Worm (Caenorhabditis elegans): ENCODE data around the gene srb-16.

Gene srb-16

ce11 chrII:5105020-5105419 lies 45.7 kb downstream of the srb-16 start (continued):
- TF ChIP-seq saeg-2 (GFP tag; IDR thresholded peaks at IDR 0.05) (0 out of 2 replicates have a peak, but pooled peaks have one; percentile 59), R02D3.7 (tag; optimal IDR thresholded peaks at IDR 0.05) (peak; percentile 4), spr-1 (tag; optimal IDR thresholded peaks at IDR 0.05) (peak; percentile 86), ceh-62 (tag; optimal IDR thresholded peaks at IDR 0.05) (no peak), Y5F2A.4 (GFP tag; optimal IDR thresholded peaks at IDR 0.05) (peak; percentile 75), unc-62 (GFP tag; optimal IDR thresholded peaks at IDR 0.05 in 1 of 2) (peak in 1 of 2 experiments; percentile 82), unc-62 (tag; optimal IDR thresholded peaks at IDR 0.05) (no peak), nhr-111 (GFP tag; optimal IDR thresholded peaks at IDR 0.05) (peak; percentile 87), unc-130 (GFP tag; optimal IDR thresholded peaks at IDR 0.05) (peak; percentile 80), F26F4.8 (GFP tag; conservative IDR thresholded peaks at IDR 0.05) (peak; percentile 92), snpc-4 (tag; optimal IDR thresholded peaks at IDR 0.05) (no peak), daf-16 (GFP tag; optimal IDR thresholded peaks at IDR 0.05) (peak in 1 of 2 experiments; percentile 94), daf-16 (tag; optimal IDR thresholded peaks at IDR 0.05) (peak; percentile 78), zag-1 (tag; optimal IDR thresholded peaks at IDR 0.05) (no peak), pqm-1 (tag; optimal IDR thresholded peaks at IDR 0.05) (no peak), ctbp-1 (GFP tag; IDR thresholded peaks at IDR 0.05) (peak; percentile 89), nhr-11 (tag; optimal IDR thresholded peaks at IDR 0.05) (peak; percentile 55), ZK546.5 (tag; optimal IDR thresholded peaks at IDR 0.05) (no peak), lin-1 (GFP tag; IDR thresholded peaks at IDR 0.05) (peak; percentile 85; the same call in 1 of the 2 replicates), mxl-3 (GFP tag; optimal IDR thresholded peaks at IDR 0.05) (peak; percentile 69), arid-1 (GFP tag; conservative IDR thresholded peaks at IDR 0.05) (peak; percentile 90), hlh-11 (tag; optimal IDR thresholded peaks at IDR 0.05) (no peak), cey-2 (tag; optimal IDR thresholded peaks at IDR 0.05; ENCODE audit: borderline replicate concordance, insufficient read depth) (no peak), ama-1 (optimal IDR thresholded peaks at IDR 0.05) (no peak), aha-1 (tag) (peak; percentile 99), attf-4 (tag; optimal IDR thresholded peaks at IDR 0.05) (no peak), daf-12 (tag; optimal IDR thresholded peaks at IDR 0.05) (no peak), egl-27 (tag; optimal IDR thresholded peaks at IDR 0.05) (no peak), lsy-2 (tag; optimal IDR thresholded peaks at IDR 0.05) (no peak), mdl-1 (tag; optimal IDR thresholded peaks at IDR 0.05) (peak in 1 of 2 experiments; percentile 28), tag-97 (GFP tag; IDR thresholded peaks at IDR 0.05) (no peak), Y48G9A.11 (GFP tag; IDR thresholded peaks at IDR 0.05) (peak; percentile 76), lin-13 (GFP tag; optimal IDR thresholded peaks at IDR 0.05) (peak; percentile 48), snpc-1.2 (GFP tag; IDR thresholded peaks at IDR 0.05) (no peak; the same call in 1 of the 2 replicates), fkh-10 (GFP tag; optimal IDR thresholded peaks at IDR 0.05) (peak; percentile 0), F44E2.7 (GFP tag; IDR thresholded peaks at IDR 0.05) (peak; percentile 75), lin-29 (GFP tag; IDR thresholded peaks at IDR 0.05) (peak; percentile 65), nhr-237 (tag; optimal IDR thresholded peaks at IDR 0.05) (no peak), fos-1 (tag; optimal IDR thresholded peaks at IDR 0.05) (no peak), nhr-41 (GFP tag; IDR thresholded peaks at IDR 0.05) (peak; percentile 96), nhr-10 (tag; optimal IDR thresholded peaks at IDR 0.05) (no peak), jun-1 (tag; optimal IDR thresholded peaks at IDR 0.05) (no peak), nhr-42 (GFP tag; IDR thresholded peaks at IDR 0.05) (peak; percentile 83), rbr-2 (tag; optimal IDR thresholded peaks at IDR 0.05) (peak; percentile 71), nhr-28 (tag; optimal IDR thresholded peaks at IDR 0.05) (peak; percentile 38), ceh-28 (tag; optimal IDR thresholded peaks at IDR 0.05) (no peak), dve-1 (tag; optimal IDR thresholded peaks at IDR 0.05; ENCODE audit: insufficient read depth) (peak; percentile 72), lin-38 (GFP tag; IDR thresholded peaks at IDR 0.05) (no peak; the same call in none of the 2 replicates), mxl-2 (GFP tag; conservative IDR thresholded peaks at IDR 0.05) (peak; percentile 67; the same call in 1 of the 2 replicates), mep-1 (tag; optimal IDR thresholded peaks at IDR 0.05) (peak; percentile 72), php-3 (GFP tag; IDR thresholded peaks at IDR 0.05) (peak; percentile 58; the same call in 1 of the 2 replicates), daf-8 (GFP tag; IDR thresholded peaks at IDR 0.05) (no peak), zfp-2 (tag; optimal IDR thresholded peaks at IDR 0.05) (peak; percentile 55)

Data from whole organism, L4 larva.